Worm (Caenorhabditis elegans) whole organism, young adult: ENCODE measurements around the gene tkr-3.

Experiments used
- F52B5.7 ChIP-seq: sonication (generic microtip); optimal IDR thresholded peaks from 2 replicates; lab custom pipeline; 2016; ENCODE audit warnings: mild to moderate bottlenecking, missing genetic modification characterization, missing compliant biosample characterization
- Y53G8AR.9 ChIP-seq: fragments of 200-800 bp; sonication (Bioruptor generic); conservative IDR thresholded peaks from 2 replicates; pipeline ENCODE4 v1.3.6; 2022; ENCODE audit warnings: missing genetic modification reagents, missing genetic modification characterization, missing compliant biosample characterization
- bed-2 ChIP-seq: fragments of 200-800 bp; sonication (Bioruptor generic); IDR thresholded peaks from 2 replicates; pipeline ENCODE4 v1.3.6; 2022; ENCODE audit warnings: missing genetic modification reagents, missing genetic modification characterization, missing compliant biosample characterization
- ceh-27 ChIP-seq: fragments of 200-800 bp; sonication (Bioruptor generic); optimal IDR thresholded peaks from 2 replicates; lab custom pipeline; 2018; ENCODE audit warnings: mild to moderate bottlenecking, missing genetic modification characterization, moderate library complexity, missing compliant biosample characterization
- dpff-1 ChIP-seq: sonication (generic microtip); optimal IDR thresholded peaks from 2 replicates; lab custom pipeline; 2017; ENCODE audit warnings: mild to moderate bottlenecking, missing genetic modification characterization, missing compliant biosample characterization
- unc-130 ChIP-seq: sonication (generic microtip); optimal IDR thresholded peaks from 2 replicates; lab custom pipeline; 2016; ENCODE audit warnings: missing genetic modification reagents, missing genetic modification characterization, missing compliant biosample characterization

- no peak for TF ChIP-seq ceh-27 (GFP tag; lab: Kevin White, UChicago)
- TF ChIP-seq Y53G8AR.9 (GFP tag; lab: Robert Waterston, UW) = no peak
- TF ChIP-seq bed-2 = no peak
- no peak for TF ChIP-seq unc-130 (GFP tag; lab: Kevin White, UChicago)
- no peak for TF ChIP-seq dpff-1 (tag; lab: Kevin White, UChicago)
- TF ChIP-seq F52B5.7 = no peak
Observed at ce11 chrIV:5139189-5139588, 17.3 kb upstream of the tkr-3 start.
